Worm (Caenorhabditis elegans) whole organism, early embryonic: ENCODE data around the gene T05H10.1.

Experiments
- B0310.2 ChIP-seq: sonication (generic microtip); optimal IDR thresholded peaks from 2 replicates; lab custom pipeline; 2016; ENCODE audit warnings: mild to moderate bottlenecking, missing genetic modification characterization, missing compliant biosample characterization
- F13C5.2 ChIP-seq: sonication (generic microtip); optimal IDR thresholded peaks from 2 replicates; lab custom pipeline; 2017; ENCODE audit warnings: mild to moderate bottlenecking, missing genetic modification characterization, inconsistent platforms, missing compliant biosample characterization
- aly-1 ChIP-seq: sonication (generic microtip); optimal IDR thresholded peaks from 2 replicates; lab custom pipeline; 2016; ENCODE audit warnings: missing genetic modification characterization, missing compliant biosample characterization
- ama-1 ChIP-seq: fragments of 150-350 bp; optimal IDR thresholded peaks from 2 replicates; lab custom pipeline; 2014
- ceh-13 ChIP-seq: fragments of 200-800 bp; sonication (Bioruptor generic); optimal IDR thresholded peaks from 2 replicates; lab custom pipeline; 2018; ENCODE audit warnings: mild to moderate bottlenecking, missing genetic modification characterization, missing compliant biosample characterization
- ceh-36 ChIP-seq: sonication (generic microtip); optimal IDR thresholded peaks from 2 replicates; lab custom pipeline; 2016; ENCODE audit warnings: missing genetic modification characterization, inconsistent platforms, missing compliant biosample characterization
- ets-7 ChIP-seq: sonication (generic microtip); optimal IDR thresholded peaks from 2 replicates; lab custom pipeline; 2016; ENCODE audit warnings: missing genotype, missing genetic modification characterization, missing compliant biosample characterization
- flt-1 ChIP-seq: fragments of 200-800 bp; sonication (Bioruptor generic); IDR thresholded peaks from 2 replicates; pipeline ENCODE4 v1.3.6; 2022; ENCODE audit warnings: missing genetic modification characterization, missing compliant biosample characterization
- hmbx-1 ChIP-seq: sonication (generic microtip); optimal IDR thresholded peaks from 2 replicates; lab custom pipeline; 2016; ENCODE audit warnings: mild to moderate bottlenecking, missing genetic modification characterization, missing compliant biosample characterization
- hmg-4 ChIP-seq: fragments of 200-800 bp; sonication (Bioruptor generic); optimal IDR thresholded peaks from 2 replicates; lab custom pipeline; 2018; ENCODE audit warnings: mild to moderate bottlenecking, missing genetic modification characterization, missing compliant biosample characterization
- hnd-1 ChIP-seq: sonication (generic microtip); optimal IDR thresholded peaks from 2 replicates; lab custom pipeline; 2016; ENCODE audit warnings: missing genetic modification characterization, missing compliant biosample characterization
- pes-1 ChIP-seq: fragments of 200-800 bp; sonication (Bioruptor generic); IDR thresholded peaks from 2 replicates; pipeline ENCODE4 v1.3.6; 2022; ENCODE audit warnings: missing genetic modification reagents, missing genetic modification characterization, missing compliant biosample characterization
- scrt-1 ChIP-seq: fragments of 200-800 bp; sonication (Bioruptor generic); IDR thresholded peaks from 2 replicates; pipeline ENCODE4 v1.3.6; 2022; ENCODE audit warnings: missing genetic modification characterization, missing compliant biosample characterization
- sea-1 ChIP-seq: fragments of 200-800 bp; sonication (Bioruptor generic); conservative IDR thresholded peaks from 2 replicates; pipeline ENCODE4 v1.3.6; 2022; ENCODE audit warnings: missing genetic modification characterization, missing compliant biosample characterization
- tbx-11 ChIP-seq: fragments of 200-800 bp; sonication (Bioruptor generic); IDR thresholded peaks from 2 replicates; pipeline ENCODE4 v1.3.6; 2022; ENCODE audit warnings: missing genetic modification characterization, missing compliant biosample characterization
- tbx-37 ChIP-seq: fragments of 200-800 bp; sonication (Bioruptor generic); conservative IDR thresholded peaks from 2 replicates; pipeline ENCODE4 v1.3.6; 2022; ENCODE audit warnings: missing genetic modification reagents, missing genetic modification characterization, missing compliant biosample characterization
- tra-4 ChIP-seq: sonication (generic microtip); optimal IDR thresholded peaks from 2 replicates; lab custom pipeline; 2017; ENCODE audit warnings: missing genetic modification characterization, missing compliant biosample characterization

Gene T05H10.1

DNA sequence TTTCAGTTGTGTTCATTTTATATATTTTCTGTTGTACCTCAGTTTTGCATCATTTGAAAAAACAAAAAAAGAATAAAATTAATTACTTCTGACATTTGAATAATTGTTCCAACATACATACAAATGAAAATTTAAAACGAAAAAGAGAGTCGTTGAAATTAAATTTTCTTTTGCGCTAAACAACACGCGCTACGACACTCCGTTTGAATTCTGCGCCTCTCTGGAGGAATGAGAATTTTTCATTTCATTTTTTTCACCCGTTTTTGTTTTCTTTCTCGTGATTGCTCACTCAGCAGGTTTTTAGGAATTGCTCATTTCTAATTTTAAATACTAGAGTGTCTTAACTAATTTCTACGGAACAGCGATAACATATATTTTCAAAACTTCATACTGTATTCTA lies 747 bp upstream of the T05H10.1 start:
- TF ChIP-seq F13C5.2 (tag; lab: Kevin White, UChicago) (no peak), ceh-13 (GFP tag; lab: Kevin White, UChicago) (no peak), ceh-36 (tag; lab: Kevin White, UChicago) (no peak), scrt-1 (no peak), tra-4 (tag; lab: Kevin White, UChicago) (no peak), flt-1 (no peak), B0310.2 (tag; lab: Kevin White, UChicago) (no peak), sea-1 (no peak), tbx-37 (GFP tag; lab: Robert Waterston, UW) (no peak), pes-1 (no peak), aly-1 (no peak), tbx-11 (GFP tag; lab: Robert Waterston, UW) (no peak), ets-7 (tag; lab: Kevin White, UChicago) (no peak)

- no peak for TF ChIP-seq ceh-13 (GFP tag; lab: Kevin White, UChicago)
- TF ChIP-seq hmg-4, result no peak
- TF ChIP-seq ama-1 (lab: Kevin White, UChicago), result no peak
- TF ChIP-seq pes-1, result no peak
- no peak for TF ChIP-seq sea-1
- no peak for TF ChIP-seq hmbx-1 (tag; lab: Kevin White, UChicago)
- TF ChIP-seq ets-7 (tag; lab: Kevin White, UChicago), result no peak
- no peak for TF ChIP-seq F13C5.2 (tag; lab: Kevin White, UChicago)
- TF ChIP-seq flt-1, result no peak
- TF ChIP-seq tbx-11 (GFP tag; lab: Robert Waterston, UW), result no peak
- no peak for TF ChIP-seq hnd-1 (tag; lab: Kevin White, UChicago)
- no peak for TF ChIP-seq ceh-36 (tag; lab: Kevin White, UChicago)
- no peak for TF ChIP-seq tbx-37 (GFP tag; lab: Robert Waterston, UW)
- no peak for TF ChIP-seq scrt-1
- no peak for TF ChIP-seq B0310.2 (tag; lab: Kevin White, UChicago)
- TF ChIP-seq tra-4 (tag; lab: Kevin White, UChicago), result no peak
- TF ChIP-seq aly-1, result no peak
Observed at ce11 chrII:8047264-8047663, 4.9 kb downstream of the T05H10.1 start, which contains the start of gene apn-1. Gene apn-1, plus strand, starts transcription at chrII:8047564.

DNA sequence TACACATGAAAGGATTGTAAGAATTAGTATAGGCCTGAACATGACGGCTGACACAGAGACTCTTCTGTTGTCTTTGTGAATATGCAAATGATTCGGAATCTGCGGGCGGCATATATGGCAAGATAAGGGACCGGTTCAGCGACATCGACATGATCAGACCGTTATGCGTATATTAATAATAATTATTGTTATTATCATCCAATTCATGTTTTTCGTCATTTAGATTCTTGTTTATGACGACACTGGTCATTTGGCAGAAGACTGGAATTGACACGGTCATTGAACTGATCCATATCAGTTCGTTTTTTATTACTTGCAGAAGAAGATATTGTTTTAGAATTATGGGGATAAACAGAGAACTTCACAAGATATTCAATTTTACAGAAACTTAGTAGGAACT lies 8.1 kb downstream of the T05H10.1 start, which contains the start of gene mtre-1:
Gene mtre-1, minus strand, starts transcription at position 101 of the 400 bp plus-strand sequence.
- TF ChIP-seq B0310.2 (tag; lab: Kevin White, UChicago) (no peak), ama-1 (lab: Kevin White, UChicago) (no peak), flt-1 (no peak), tbx-11 (GFP tag; lab: Robert Waterston, UW) (no peak), sea-1 (no peak), F13C5.2 (tag; lab: Kevin White, UChicago) (no peak), aly-1 (no peak), hmbx-1 (tag; lab: Kevin White, UChicago) (no peak), ceh-13 (GFP tag; lab: Kevin White, UChicago) (no peak), hnd-1 (tag; lab: Kevin White, UChicago) (no peak), tra-4 (tag; lab: Kevin White, UChicago) (no peak), ceh-36 (tag; lab: Kevin White, UChicago) (no peak), hmg-4 (no peak), scrt-1 (no peak), tbx-37 (GFP tag; lab: Robert Waterston, UW) (no peak)

DNA sequence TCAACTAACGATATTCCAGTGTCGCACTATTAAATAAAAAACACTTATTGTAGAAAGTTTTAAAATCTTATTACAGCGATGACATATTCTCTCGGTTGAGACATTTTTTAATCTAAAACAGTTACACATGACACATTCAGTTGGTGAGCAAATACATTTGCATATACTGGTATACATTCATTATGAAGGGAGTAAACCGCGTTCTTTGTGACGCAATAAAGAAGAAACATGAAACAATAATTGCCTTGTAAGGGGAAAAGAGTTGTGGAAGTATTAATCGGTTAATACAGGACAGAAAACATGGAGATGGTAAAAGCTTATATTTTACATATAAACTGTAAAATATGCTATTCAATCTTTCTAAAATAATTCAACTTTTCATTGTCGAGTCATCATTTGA lies 8.9 kb downstream of the T05H10.1 start:
- no peak for TF ChIP-seq pes-1
- no peak for TF ChIP-seq hmbx-1 (tag; lab: Kevin White, UChicago)
- no peak for TF ChIP-seq flt-1
- no peak for TF ChIP-seq scrt-1
- no peak for TF ChIP-seq ets-7 (tag; lab: Kevin White, UChicago)
- TF ChIP-seq ceh-13 (GFP tag; lab: Kevin White, UChicago), result no peak
- no peak for TF ChIP-seq sea-1

- no peak for TF ChIP-seq tra-4 (tag; lab: Kevin White, UChicago)
- no peak for TF ChIP-seq tbx-11 (GFP tag; lab: Robert Waterston, UW)
- no peak for TF ChIP-seq hnd-1 (tag; lab: Kevin White, UChicago)
- TF ChIP-seq scrt-1, result no peak
- TF ChIP-seq F13C5.2 (tag; lab: Kevin White, UChicago), result no peak
- no peak for TF ChIP-seq ceh-13 (GFP tag; lab: Kevin White, UChicago)
- no peak for TF ChIP-seq aly-1
- TF ChIP-seq sea-1, result no peak
- no peak for TF ChIP-seq hmg-4
- no peak for TF ChIP-seq ama-1 (lab: Kevin White, UChicago)
- TF ChIP-seq tbx-37 (GFP tag; lab: Robert Waterston, UW), result no peak
- no peak for TF ChIP-seq pes-1
- no peak for TF ChIP-seq flt-1
- TF ChIP-seq B0310.2 (tag; lab: Kevin White, UChicago), result no peak
- no peak for TF ChIP-seq ceh-36 (tag; lab: Kevin White, UChicago)
- no peak for TF ChIP-seq ets-7 (tag; lab: Kevin White, UChicago)
- TF ChIP-seq hmbx-1 (tag; lab: Kevin White, UChicago), result no peak
Observed at ce11 chrII:8052172-8052571, 9.8 kb downstream of the T05H10.1 start.

DNA sequence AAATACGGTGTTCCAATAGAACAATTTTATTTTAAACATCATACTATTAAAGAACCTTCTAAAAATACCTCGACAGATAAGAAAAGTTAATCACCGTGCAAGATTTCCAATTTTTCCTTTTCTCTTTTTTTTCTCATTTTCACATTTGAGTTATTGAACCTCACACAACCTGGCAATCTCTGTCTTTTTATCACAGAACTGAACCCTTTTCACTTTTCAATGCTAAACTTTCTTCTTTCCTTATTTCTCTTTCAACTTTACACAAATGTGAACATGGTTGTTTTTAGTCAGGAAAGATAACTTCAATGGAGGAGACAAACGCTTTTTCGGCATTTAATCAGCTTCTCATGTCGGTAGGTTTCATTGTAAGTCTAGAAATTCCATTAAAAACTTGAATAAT lies 10.5 kb downstream of the T05H10.1 start, which contains the start of gene T05H10.4:
Gene T05H10.4, plus strand, starts transcription at position 301 of the 400 bp plus-strand sequence.
- TF ChIP-seq F13C5.2 (tag; lab: Kevin White, UChicago) (no peak), pes-1 (no peak)

ce11 chrII:8057911-8058310 lies 15.5 kb downstream of the T05H10.1 start:
- TF ChIP-seq aly-1, result no peak
- TF ChIP-seq ets-7 (tag; lab: Kevin White, UChicago), result no peak
- no peak for TF ChIP-seq sea-1
- TF ChIP-seq ceh-13 (GFP tag; lab: Kevin White, UChicago), result no peak
- TF ChIP-seq scrt-1, result no peak
- no peak for TF ChIP-seq ama-1 (lab: Kevin White, UChicago)
- no peak for TF ChIP-seq ceh-36 (tag; lab: Kevin White, UChicago)

ce11 chrII:8058769-8059168 lies 16.4 kb downstream of the T05H10.1 start, which contains the start of gene T05H10.8:
Gene T05H10.8, plus strand, starts transcription at chrII:8059069.
- TF ChIP-seq B0310.2 (tag; lab: Kevin White, UChicago) (no peak), hnd-1 (tag; lab: Kevin White, UChicago) (no peak), pes-1 (no peak), ceh-13 (GFP tag; lab: Kevin White, UChicago) (no peak), sea-1 (no peak), tbx-37 (GFP tag; lab: Robert Waterston, UW) (no peak), scrt-1 (no peak), hmbx-1 (tag; lab: Kevin White, UChicago) (no peak), flt-1 (no peak), aly-1 (no peak), ets-7 (tag; lab: Kevin White, UChicago) (no peak), tbx-11 (GFP tag; lab: Robert Waterston, UW) (no peak), hmg-4 (no peak)
